Worm (Caenorhabditis elegans) whole organism, midembryonic: ENCODE measurements around the gene F02D8.9.

Experiments used
- T22C8.4 ChIP-seq: fragments of 200-800 bp; sonication (Bioruptor generic); IDR thresholded peaks from 2 replicates; pipeline ENCODE4 v1.3.6; 2022; ENCODE audit warnings: missing genetic modification characterization, missing compliant biosample characterization
- cog-1 ChIP-seq: sonication (generic microtip); optimal IDR thresholded peaks from 2 replicates; lab custom pipeline; 2016; ENCODE audit warnings: missing genetic modification characterization, missing compliant biosample characterization
- flt-1 ChIP-seq: fragments of 200-800 bp; sonication (Bioruptor generic); IDR thresholded peaks from 2 replicates; pipeline ENCODE4 v1.3.6; 2022; ENCODE audit warnings: missing genetic modification characterization, missing compliant biosample characterization
- klf-2 ChIP-seq: fragments of 200-800 bp; sonication (Bioruptor generic); conservative IDR thresholded peaks from 2 replicates; pipeline ENCODE4 v1.3.6; 2022; ENCODE audit warnings: missing genetic modification reagents, missing genetic modification characterization, missing compliant biosample characterization
- med-1 ChIP-seq: sonication (generic microtip); optimal IDR thresholded peaks from 2 replicates; lab custom pipeline; 2017; ENCODE audit warnings: missing genetic modification characterization, mild to moderate bottlenecking, missing compliant biosample characterization, antibody characterized with exemption, missing genetic modification reagents; ENCODE audit not compliant: insufficient read depth
- ref-1 ChIP-seq: fragments of 200-800 bp; sonication (Bioruptor generic); conservative IDR thresholded peaks from 2 replicates; pipeline ENCODE4 v1.3.6; 2022; ENCODE audit warnings: missing genetic modification reagents, missing genetic modification characterization, missing compliant biosample characterization
- tab-1 ChIP-seq: fragments of 200-800 bp; sonication (Bioruptor generic); IDR thresholded peaks from 2 replicates; pipeline ENCODE4 v1.3.6; 2022; ENCODE audit warnings: missing genetic modification characterization, missing compliant biosample characterization
- ztf-23 ChIP-seq: fragments of 200-800 bp; sonication (Bioruptor generic); IDR thresholded peaks from 2 replicates; pipeline ENCODE4 v1.3.6; 2022; ENCODE audit warnings: missing genetic modification reagents, missing genetic modification characterization, missing compliant biosample characterization
- ztf-29 ChIP-seq: fragments of 200-800 bp; sonication (Bioruptor generic); IDR thresholded peaks from 2 replicates; pipeline ENCODE4 v1.3.6; 2022; ENCODE audit warnings: missing genetic modification reagents, missing genetic modification characterization, missing compliant biosample characterization

F02D8.9 gene

DNA sequence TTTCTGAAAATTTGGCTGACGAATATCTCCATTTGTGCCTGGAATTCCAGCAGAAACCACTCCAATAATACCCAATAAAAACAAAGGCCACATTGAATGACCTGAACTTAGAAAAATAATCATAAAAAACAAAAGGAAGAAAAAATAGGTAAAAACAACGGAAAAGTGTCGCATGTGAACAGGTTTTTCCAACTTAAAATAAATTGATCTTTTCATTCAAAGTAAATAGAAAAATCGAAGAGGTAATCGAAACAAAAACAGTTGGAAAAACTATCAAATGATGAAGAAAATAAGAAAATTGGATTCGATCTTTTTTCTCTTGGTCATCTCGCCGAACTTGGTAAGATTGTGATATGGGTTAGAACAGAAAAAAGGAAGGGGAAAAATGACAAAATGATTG, 34.1 kb downstream of the F02D8.9 start, which contains the start of gene zmp-4:
Gene zmp-4 (minus strand): TSS at position 101 of the 400 bp plus-strand sequence.
- no peak for TF ChIP-seq klf-2 (GFP tag; lab: Robert Waterston, UW)
- no peak for TF ChIP-seq ztf-23
- no peak for TF ChIP-seq flt-1
- TF ChIP-seq T22C8.4 (GFP tag; lab: Robert Waterston, UW) = no peak
- TF ChIP-seq ztf-29 = no peak
- TF ChIP-seq med-1 (GFP tag; lab: Kevin White, UChicago) = no peak
- TF ChIP-seq ref-1 (GFP tag; lab: Robert Waterston, UW) = no peak
- TF ChIP-seq tab-1 (GFP tag; lab: Robert Waterston, UW) = no peak
- no peak for TF ChIP-seq cog-1 (tag; lab: Kevin White, UChicago)

DNA sequence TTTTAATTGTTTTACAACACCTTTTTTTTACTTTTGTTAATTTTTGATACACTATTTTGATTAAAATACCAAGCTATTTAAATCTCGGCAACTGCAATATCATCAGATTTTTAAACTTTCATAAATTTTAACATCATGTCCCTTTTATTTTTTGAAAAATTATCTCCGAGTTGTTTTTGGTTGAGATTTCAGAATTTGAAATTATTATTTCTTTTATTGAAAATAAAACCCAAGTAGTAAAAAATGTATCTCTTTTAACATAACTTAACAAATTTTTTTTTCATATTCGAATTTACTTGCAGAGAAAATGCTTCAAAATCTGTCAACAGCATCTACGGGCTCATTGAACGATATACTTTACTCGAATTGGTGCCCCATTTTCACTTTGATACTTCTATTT, 40.0 kb downstream of the F02D8.9 start, which contains the start of gene H12D21.11:
Gene H12D21.11 (plus strand): TSS at position 301 of the 400 bp plus-strand sequence.
- TF ChIP-seq ztf-23 = no peak

DNA sequence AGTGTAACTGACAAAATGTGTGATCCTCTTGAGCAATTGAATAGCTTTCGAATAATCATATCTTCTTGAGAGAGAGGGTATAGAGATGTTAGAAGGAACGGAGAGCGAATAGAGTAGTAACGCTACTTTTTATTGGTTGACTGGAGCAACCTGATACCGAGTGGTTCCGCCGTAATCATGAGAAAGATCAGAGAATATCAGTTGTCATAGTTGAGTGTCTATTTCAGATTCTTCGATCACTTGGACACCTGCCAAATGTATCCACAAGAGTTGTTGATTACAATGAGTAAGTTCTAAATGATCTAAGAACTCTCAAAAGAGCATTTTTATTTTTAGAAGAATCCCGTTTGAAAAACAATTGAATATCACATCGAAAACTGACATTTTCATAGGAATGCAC, 44.8 kb downstream of the F02D8.9 start:
- TF ChIP-seq ztf-29 = no peak
- TF ChIP-seq ref-1 (GFP tag; lab: Robert Waterston, UW) = no peak
- no peak for TF ChIP-seq cog-1 (tag; lab: Kevin White, UChicago)
- no peak for TF ChIP-seq klf-2 (GFP tag; lab: Robert Waterston, UW)
- TF ChIP-seq med-1 (GFP tag; lab: Kevin White, UChicago) = no peak
- no peak for TF ChIP-seq tab-1 (GFP tag; lab: Robert Waterston, UW)
- TF ChIP-seq T22C8.4 (GFP tag; lab: Robert Waterston, UW) = no peak
- no peak for TF ChIP-seq flt-1

DNA sequence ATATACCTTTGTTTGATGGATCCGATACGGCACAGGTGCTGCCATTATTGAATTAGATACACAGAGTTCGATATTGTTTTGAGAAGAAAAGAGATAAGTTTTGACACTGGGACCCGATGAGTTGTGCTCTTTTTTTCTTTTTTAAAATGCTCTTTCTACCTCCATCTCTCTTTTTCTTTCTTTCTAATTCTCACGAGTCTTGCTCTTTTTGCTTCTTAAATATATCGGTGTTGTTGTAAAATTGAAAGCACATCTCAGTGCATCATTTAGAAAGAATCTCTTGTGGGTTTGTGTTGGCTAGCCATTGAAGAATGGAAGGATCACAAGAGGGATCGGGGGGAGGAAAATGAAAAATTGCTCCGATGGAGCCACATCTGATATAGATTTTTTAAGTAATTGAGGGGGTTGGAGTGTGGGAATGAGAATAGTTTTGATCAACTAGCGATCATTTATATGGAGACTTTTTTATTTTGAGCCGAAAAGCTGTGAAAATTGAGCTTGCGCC, 46.2 kb downstream of the F02D8.9 start, which contains the start of gene H12D21.9:
Gene H12D21.9 (minus strand): TSS at position 148 of the 505 bp plus-strand sequence.
- TF ChIP-seq T22C8.4 (GFP tag; lab: Robert Waterston, UW) (no peak), ref-1 (GFP tag; lab: Robert Waterston, UW) (no peak), cog-1 (tag; lab: Kevin White, UChicago) (no peak), ztf-23 (no peak), flt-1 (no peak), ztf-29 (no peak), med-1 (GFP tag; lab: Kevin White, UChicago) (no peak)

DNA sequence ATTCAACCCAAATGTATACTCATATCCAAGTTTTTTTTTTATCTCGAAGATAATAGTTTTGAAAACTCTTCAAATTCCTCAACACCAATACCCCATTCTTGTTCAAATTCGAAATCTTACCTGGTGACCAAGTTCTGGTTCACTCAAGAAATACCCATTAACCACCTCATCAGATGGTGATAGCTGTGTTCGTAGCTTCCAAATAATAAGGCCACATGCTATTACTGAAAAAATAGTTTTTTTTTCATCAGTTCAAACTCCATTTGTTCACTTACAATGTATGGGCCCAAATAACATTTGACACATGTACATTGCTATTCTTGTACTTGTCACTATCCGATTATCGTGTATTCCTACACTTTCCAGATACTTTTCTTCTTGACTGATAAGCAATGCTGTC, 48.1 kb downstream of the F02D8.9 start:
- TF ChIP-seq ztf-23 = no peak
- TF ChIP-seq ref-1 (GFP tag; lab: Robert Waterston, UW) = no peak
- TF ChIP-seq ztf-29 = no peak
- no peak for TF ChIP-seq flt-1
- no peak for TF ChIP-seq cog-1 (tag; lab: Kevin White, UChicago)
- no peak for TF ChIP-seq tab-1 (GFP tag; lab: Robert Waterston, UW)
- no peak for TF ChIP-seq klf-2 (GFP tag; lab: Robert Waterston, UW)
- no peak for TF ChIP-seq T22C8.4 (GFP tag; lab: Robert Waterston, UW)
- no peak for TF ChIP-seq med-1 (GFP tag; lab: Kevin White, UChicago)
